Worm (Caenorhabditis elegans) whole organism, L1 larva: Measurements from ENCODE around the gene C35D10.3.

Experiments
- C16A3.4 ChIP-seq: fragments of 150-350 bp; optimal IDR thresholded peaks from 2 replicates; lab custom pipeline; 2014; ENCODE audit warnings: missing biosample characterization, missing genetic modification characterization
- F16B12.6 ChIP-seq: fragments of 150-350 bp; optimal IDR thresholded peaks from 2 replicates; lab custom pipeline; 2014; ENCODE audit warnings: missing biosample characterization, missing genetic modification characterization
- Y116A8C.19 ChIP-seq: sonication (generic microtip); optimal IDR thresholded peaks from 2 replicates; lab custom pipeline; 2016; ENCODE audit warnings: missing compliant biosample characterization, missing genetic modification characterization, borderline replicate concordance
- aha-1 ChIP-seq: fragments of 150-350 bp; optimal IDR thresholded peaks from 2 replicates; lab custom pipeline; 2014; ENCODE audit warnings: missing biosample characterization, missing genetic modification characterization
- alr-1 ChIP-seq: fragments of 200-800 bp; sonication (Bioruptor generic); optimal IDR thresholded peaks from 2 replicates; lab custom pipeline; 2018; ENCODE audit warnings: borderline replicate concordance, mild to moderate bottlenecking, missing genetic modification characterization, missing compliant biosample characterization
- aly-2 ChIP-seq: fragments of 150-350 bp; optimal IDR thresholded peaks from 2 replicates; lab custom pipeline; 2014; ENCODE audit warnings: missing biosample characterization, missing genetic modification characterization
- blmp-1 ChIP-seq: fragments of 150-350 bp; optimal IDR thresholded peaks from 2 replicates; lab custom pipeline; 2014; ENCODE audit warnings: missing biosample characterization, missing genetic modification characterization
- ceh-8 ChIP-seq: fragments of 200-800 bp; sonication (Bioruptor generic); optimal IDR thresholded peaks from 2 replicates; lab custom pipeline; 2018; ENCODE audit warnings: mild to moderate bottlenecking, missing genetic modification characterization, moderate library complexity, missing compliant biosample characterization
- ceh-82 ChIP-seq, 3 experiments: fragments of 150-350 bp in 1 of 3; sonication (generic microtip) in 2 of 3; optimal IDR thresholded peaks; 2 replicates each; lab custom pipeline; 2014 to 2017; ENCODE audit warnings: missing biosample characterization in 3 of 3, missing genetic modification characterization in 3 of 3
- ceh-88 ChIP-seq: fragments of 200-800 bp; sonication (Bioruptor generic); IDR thresholded peaks from 2 replicates; pipeline ENCODE4 v1.3.6; 2022; ENCODE audit warnings: missing genetic modification characterization, missing compliant biosample characterization
- dpl-1 ChIP-seq, 3 experiments: fragments of 150-350 bp in 2 of 3; sonication (generic microtip) in 1 of 3; optimal IDR thresholded peaks; 2 replicates each; lab custom pipeline; 2014 to 2017; ENCODE audit warnings: missing biosample characterization in 3 of 3, missing genetic modification characterization in 3 of 3, missing genetic modification reagents in 3 of 3
- dsc-1 ChIP-seq: sonication (generic microtip); optimal IDR thresholded peaks from 2 replicates; lab custom pipeline; 2016; ENCODE audit warnings: mild to moderate bottlenecking, missing genetic modification characterization, missing compliant biosample characterization
- efl-1 ChIP-seq, 4 experiments: fragments of 150-350 bp; optimal IDR thresholded peaks in 3 of 4; peaks in 1 of 4; 1 replicate in 1 of 4; 2 replicates in 3 of 4; lab custom pipeline; 2014; ENCODE audit warnings: missing biosample characterization in 2 of 4, missing genetic modification characterization in 2 of 4, missing genetic modification reagents in 2 of 4
- fkh-10 ChIP-seq: sonication (generic microtip); optimal IDR thresholded peaks from 2 replicates; lab custom pipeline; 2017; ENCODE audit warnings: missing biosample characterization, missing genetic modification reagents, missing genetic modification characterization
- fkh-8 ChIP-seq: sonication (generic microtip); optimal IDR thresholded peaks from 2 replicates; lab custom pipeline; 2016; ENCODE audit warnings: mild to moderate bottlenecking, missing genetic modification characterization, missing compliant biosample characterization
- hlh-4 ChIP-seq: sonication (generic microtip); optimal IDR thresholded peaks from 2 replicates; lab custom pipeline; 2016; ENCODE audit warnings: mild to moderate bottlenecking, missing genetic modification characterization, missing compliant biosample characterization
- jun-1 ChIP-seq: fragments of 150-350 bp; optimal IDR thresholded peaks from 2 replicates; lab custom pipeline; 2014; ENCODE audit warnings: missing biosample characterization, missing genetic modification reagents, missing genetic modification characterization
- lin-13 ChIP-seq: fragments of 150-350 bp; optimal IDR thresholded peaks from 2 replicates; lab custom pipeline; 2014; ENCODE audit warnings: missing biosample characterization, missing genetic modification reagents, missing genetic modification characterization
- lin-15B ChIP-seq: fragments of 150-350 bp; sonication (generic microtip); optimal IDR thresholded peaks from 3 replicates; lab custom pipeline; 2014; ENCODE audit warnings: missing biosample characterization, missing genetic modification characterization
- lin-35 ChIP-seq, 2 experiments: fragments of 150-350 bp; optimal IDR thresholded peaks; 2 replicates each; lab custom pipeline; 2014; ENCODE audit warnings: missing biosample characterization in 2 of 2, missing genetic modification characterization in 2 of 2, missing genetic modification reagents in 2 of 2
- lsy-2 ChIP-seq, 2 experiments: fragments of 150-350 bp; optimal IDR thresholded peaks; 2 replicates each; lab custom pipeline; 2014; ENCODE audit warnings: missing biosample characterization in 2 of 2, missing genetic modification characterization in 2 of 2
- mef-2 ChIP-seq: fragments of 150-350 bp; optimal IDR thresholded peaks from 2 replicates; lab custom pipeline; 2014; ENCODE audit warnings: missing biosample characterization, missing genetic modification characterization
- mep-1 ChIP-seq: fragments of 150-350 bp; optimal IDR thresholded peaks from 2 replicates; lab custom pipeline; 2014; ENCODE audit warnings: missing biosample characterization, missing genetic modification characterization
- nhr-12 ChIP-seq: sonication (generic microtip); optimal IDR thresholded peaks from 2 replicates; lab custom pipeline; 2017; ENCODE audit warnings: missing biosample characterization, missing genetic modification characterization
- nhr-19 ChIP-seq: fragments of 200-800 bp; sonication (Bioruptor generic); conservative IDR thresholded peaks from 2 replicates; pipeline ENCODE4 v1.3.6; 2022; ENCODE audit warnings: missing genetic modification characterization, missing compliant biosample characterization
- nhr-237 ChIP-seq: fragments of 150-350 bp; optimal IDR thresholded peaks from 2 replicates; lab custom pipeline; 2014; ENCODE audit warnings: missing biosample characterization, missing genetic modification characterization
- nhr-71 ChIP-seq: sonication (generic microtip); optimal IDR thresholded peaks from 2 replicates; lab custom pipeline; 2016; ENCODE audit warnings: mild to moderate bottlenecking, missing genetic modification characterization, moderate library complexity, missing compliant biosample characterization
- nhr-77 ChIP-seq: fragments of 150-350 bp; optimal IDR thresholded peaks from 2 replicates; lab custom pipeline; 2014; ENCODE audit warnings: missing biosample characterization, missing genetic modification characterization
- nhr-84 ChIP-seq: sonication (generic microtip); optimal IDR thresholded peaks from 2 replicates; lab custom pipeline; 2017; ENCODE audit warnings: missing biosample characterization, missing genetic modification characterization
- nhr-90 ChIP-seq: sonication (generic microtip); optimal IDR thresholded peaks from 2 replicates; lab custom pipeline; 2016; ENCODE audit warnings: mild to moderate bottlenecking, missing genetic modification characterization, missing compliant biosample characterization; ENCODE audit not compliant: poor library complexity
- pag-3 ChIP-seq: sonication (generic microtip); optimal IDR thresholded peaks from 2 replicates; lab custom pipeline; 2017; ENCODE audit warnings: missing genetic modification characterization, mild to moderate bottlenecking, missing compliant biosample characterization, antibody characterized with exemption, borderline replicate concordance; ENCODE audit not compliant: insufficient read depth
- pqm-1 ChIP-seq: sonication (generic microtip); optimal IDR thresholded peaks from 3 replicates; lab custom pipeline; 2017; ENCODE audit warnings: missing biosample characterization, missing genetic modification characterization
- rnt-1 ChIP-seq: sonication (generic microtip); optimal IDR thresholded peaks from 2 replicates; lab custom pipeline; 2016; ENCODE audit warnings: mild to moderate bottlenecking, missing genetic modification characterization, moderate library complexity, missing compliant biosample characterization
- skn-1 ChIP-seq: fragments of 150-350 bp; optimal IDR thresholded peaks from 2 replicates; lab custom pipeline; 2014; ENCODE audit warnings: missing biosample characterization, missing genetic modification characterization
- snpc-4 ChIP-seq: fragments of 150-350 bp; optimal IDR thresholded peaks from 2 replicates; lab custom pipeline; 2014; ENCODE audit warnings: missing biosample characterization, missing genetic modification characterization
- snu-23 ChIP-seq: sonication (generic microtip); optimal IDR thresholded peaks from 2 replicates; lab custom pipeline; 2016; ENCODE audit warnings: missing genetic modification characterization, missing compliant biosample characterization
- sptf-1 ChIP-seq: fragments of 150-350 bp; optimal IDR thresholded peaks from 2 replicates; lab custom pipeline; 2014; ENCODE audit warnings: missing biosample characterization, missing genetic modification characterization
- tbx-2 ChIP-seq: sonication (generic microtip); optimal IDR thresholded peaks from 2 replicates; lab custom pipeline; 2016; ENCODE audit warnings: missing genetic modification characterization, missing compliant biosample characterization
- unc-62 ChIP-seq: fragments of 150-350 bp; optimal IDR thresholded peaks from 2 replicates; lab custom pipeline; 2014; ENCODE audit warnings: missing biosample characterization, missing genetic modification reagents, missing genetic modification characterization
- unc-86 ChIP-seq: sonication (generic microtip); optimal IDR thresholded peaks from 2 replicates; lab custom pipeline; 2016; ENCODE audit warnings: missing genetic modification characterization, missing compliant biosample characterization
- vab-15 ChIP-seq: sonication (generic microtip); optimal IDR thresholded peaks from 2 replicates; lab custom pipeline; 2017; ENCODE audit warnings: missing genotype, mild to moderate bottlenecking, missing genetic modification characterization, missing compliant biosample characterization
- xbp-1 ChIP-seq: sonication (generic microtip); optimal IDR thresholded peaks from 2 replicates; lab custom pipeline; 2016; ENCODE audit warnings: missing genetic modification characterization, missing compliant biosample characterization

The C35D10.3 gene

DNA sequence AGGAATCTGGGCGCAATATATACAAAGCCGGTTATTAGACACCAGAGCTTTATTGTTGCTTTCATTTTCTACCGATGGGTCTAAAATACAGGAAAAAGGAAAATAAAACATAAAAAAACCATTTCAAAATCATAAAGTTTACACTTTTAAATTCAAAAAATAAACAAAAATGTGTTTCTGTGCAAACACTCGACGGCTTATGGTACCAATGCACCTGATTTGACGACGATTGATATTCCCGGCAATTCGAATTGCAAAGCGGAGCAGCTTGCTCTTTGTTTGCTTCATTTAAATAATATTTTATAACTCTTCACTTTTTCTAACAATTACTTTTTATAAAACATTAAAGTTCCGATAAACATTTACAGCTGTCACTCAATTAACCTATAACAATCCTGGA is 18.6 kb upstream of the C35D10.3 start, which contains the start of gene F26A1.1:
Gene F26A1.1 (plus strand): TSS at position 369 of the 400 bp plus-strand sequence.
- no peak for TF ChIP-seq vab-15 (tag; lab: Kevin White, UChicago)
- peak; percentile 57 to 68 for TF ChIP-seq lin-35 (GFP tag; optimal IDR thresholded peaks at IDR 0.05; lab: Kevin White, UChicago)
- no peak for TF ChIP-seq aly-2 (tag; lab: Kevin White, UChicago)
- no peak for TF ChIP-seq mef-2 (tag; lab: Kevin White, UChicago)
- peak in 1 of 3 experiments; percentile 6 for TF ChIP-seq ceh-82 (tag; optimal IDR thresholded peaks at IDR 0.05; lab: Kevin White, UChicago)
- no peak for TF ChIP-seq pqm-1 (tag; lab: Kevin White, UChicago)
- no peak for TF ChIP-seq fkh-8 (tag; lab: Kevin White, UChicago)
- TF ChIP-seq lin-15B (tag; lab: Kevin White, UChicago), result no peak
- no peak for TF ChIP-seq hlh-4 (tag; lab: Kevin White, UChicago)
- no peak for TF ChIP-seq unc-86 (tag; lab: Kevin White, UChicago)
- TF ChIP-seq mep-1, result no peak
- no peak for TF ChIP-seq sptf-1
- TF ChIP-seq unc-62 (GFP tag; lab: Kevin White, UChicago), result no peak
- peak; percentile 82 for TF ChIP-seq F16B12.6 (tag; lab: Kevin White, UChicago)
- peak; percentile 23 for TF ChIP-seq C16A3.4
- TF ChIP-seq xbp-1 (tag; lab: Kevin White, UChicago), result no peak
- peak; percentile 41 for TF ChIP-seq snu-23
- peak; percentile 50 to 67 for TF ChIP-seq lsy-2 (tag; optimal IDR thresholded peaks at IDR 0.05; lab: Kevin White, UChicago)
- peak; percentile 56 to 76 (median 70) for TF ChIP-seq dpl-1 (GFP tag; optimal IDR thresholded peaks at IDR 0.05; lab: Kevin White, UChicago)
- peak; percentile 20 to 65 for TF ChIP-seq efl-1 (optimal IDR thresholded peaks at IDR 0.05; lab: Kevin White, UChicago)
- TF ChIP-seq efl-1 (GFP tag; optimal IDR thresholded peaks at IDR 0.05 in 1 of 2; lab: Kevin White, UChicago), result peak; percentile 76 to 96
- no peak for TF ChIP-seq nhr-84 (tag; lab: Kevin White, UChicago)
- TF ChIP-seq rnt-1 (tag; lab: Kevin White, UChicago), result peak; percentile 4
- no peak for TF ChIP-seq nhr-12
- TF ChIP-seq ceh-88, result no peak
- TF ChIP-seq skn-1, result peak; percentile 14
- TF ChIP-seq pag-3 (tag; lab: Kevin White, UChicago), result no peak
- TF ChIP-seq aha-1 (tag; lab: Kevin White, UChicago), result no peak
- TF ChIP-seq nhr-90 (tag; lab: Kevin White, UChicago), result peak; percentile 7
- TF ChIP-seq ceh-8, result no peak
- TF ChIP-seq fkh-10 (GFP tag; lab: Kevin White, UChicago), result no peak
- peak; percentile 22 for TF ChIP-seq nhr-71 (tag; lab: Kevin White, UChicago)

DNA sequence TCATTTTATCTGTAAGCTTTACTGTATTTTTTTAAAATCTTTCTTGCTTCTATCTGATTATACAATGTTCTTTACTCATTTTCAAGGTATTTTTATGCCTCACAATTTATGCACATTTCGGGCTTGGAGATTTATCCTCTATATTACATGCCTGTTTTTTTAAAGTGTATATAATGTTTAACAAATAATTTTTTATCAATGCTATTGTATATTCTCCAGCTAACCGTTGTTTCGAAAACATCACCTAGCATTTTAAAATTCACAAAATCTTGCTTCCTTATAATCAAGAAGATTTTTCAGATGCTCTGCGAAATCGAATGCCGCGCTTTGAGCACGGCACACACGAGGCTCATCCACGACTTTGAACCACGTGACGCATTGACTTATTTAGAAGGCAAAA is 16.7 kb upstream of the C35D10.3 start, which contains the start of gene ced-4:
Gene ced-4 (plus strand): TSS at position 301 of the 400 bp plus-strand sequence.
- TF ChIP-seq blmp-1 (tag; lab: Kevin White, UChicago), result no peak
- TF ChIP-seq Y116A8C.19 (tag; lab: Kevin White, UChicago), result no peak

DNA sequence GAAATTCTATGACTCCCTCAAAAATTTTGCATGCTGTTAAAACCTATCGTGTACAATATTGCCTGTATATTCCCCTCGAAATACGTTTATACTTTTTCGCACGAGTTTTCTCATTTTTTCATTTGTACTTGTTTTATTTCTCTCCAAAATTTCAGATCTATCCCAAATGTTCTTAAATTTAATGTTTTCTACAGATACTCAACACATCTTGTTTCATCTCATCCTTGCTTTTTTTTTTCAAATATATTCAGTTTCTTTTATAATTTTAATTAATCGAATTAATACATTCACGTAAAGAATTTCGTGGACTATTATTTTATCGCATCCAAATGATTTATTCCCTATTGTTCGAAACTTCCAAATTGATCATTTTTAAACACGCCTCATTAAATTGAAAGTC is 13.8 kb upstream of the C35D10.3 start, which contains the start of gene C35D10.8:
Gene C35D10.8 (plus strand): TSS at position 301 of the 400 bp plus-strand sequence.
- TF ChIP-seq alr-1 (tag; lab: Kevin White, UChicago) (no peak), unc-62 (GFP tag; lab: Kevin White, UChicago) (no peak), nhr-237 (tag; lab: Kevin White, UChicago) (no peak), nhr-19 (GFP tag; lab: Robert Waterston, UW) (no peak), pqm-1 (tag; lab: Kevin White, UChicago) (no peak), snpc-4 (no peak), jun-1 (tag; lab: Kevin White, UChicago) (no peak), dsc-1 (no peak), nhr-77 (tag; lab: Kevin White, UChicago) (no peak), lin-13 (GFP tag; lab: Kevin White, UChicago) (no peak), tbx-2 (tag; lab: Kevin White, UChicago) (no peak), Y116A8C.19 (tag; lab: Kevin White, UChicago) (no peak), ceh-88 (no peak), unc-86 (tag; lab: Kevin White, UChicago) (no peak)
